Fruit fly (Drosophila melanogaster): Measurements from ENCODE around the gene CG4751.

The CG4751 gene

DNA sequence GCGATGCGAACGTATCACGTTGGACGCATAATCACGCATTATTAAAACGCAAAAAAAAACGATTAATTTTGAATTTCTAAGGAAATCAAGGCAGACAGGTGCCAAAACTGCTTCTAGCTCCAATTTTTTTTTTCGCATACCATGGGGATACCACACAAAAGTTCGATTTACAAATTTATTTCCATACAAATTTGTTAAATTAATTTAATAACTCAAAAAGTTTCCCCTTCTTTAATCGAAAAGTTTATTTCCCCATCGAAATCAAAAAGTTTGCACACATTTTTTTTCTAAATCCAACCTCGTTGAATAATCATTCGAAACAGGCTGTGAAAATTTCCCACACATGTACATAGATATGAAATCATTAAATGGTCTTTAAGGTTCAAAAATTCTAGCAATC lies 14.8 kb downstream of the CG4751 start, which contains the start of gene CG31867:
CG31867 (minus strand) TSS at position 101 of the 400 bp plus-strand sequence.
- no peak for TF ChIP-seq noc (tag; optimal IDR thresholded peaks at IDR 0.05)

DNA sequence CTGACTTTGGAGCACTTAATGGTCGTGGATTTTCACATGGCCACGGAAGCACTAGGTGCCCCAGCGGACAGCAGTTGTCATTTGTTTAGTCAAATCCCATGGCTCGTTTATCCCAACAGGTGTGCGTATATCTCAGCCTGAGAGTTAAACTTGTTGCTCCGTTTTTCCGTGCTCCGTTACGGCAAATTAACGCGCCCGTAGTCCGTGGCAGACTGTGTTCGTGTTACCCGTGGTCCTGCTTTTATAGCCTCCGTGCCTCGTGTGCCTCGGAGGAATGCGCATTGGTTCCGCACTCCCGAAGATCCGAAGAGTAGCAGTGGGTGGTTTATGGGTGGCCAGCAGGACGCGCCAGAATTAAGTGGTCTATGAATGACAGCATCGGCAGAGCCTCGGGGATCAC lies 18.4 kb downstream of the CG4751 start, which contains the start of gene Gyc32E:
Gyc32E (minus strand) TSS at position 133 of the 400 bp plus-strand sequence.
- no peak for TF ChIP-seq noc (tag; optimal IDR thresholded peaks at IDR 0.05)

DNA sequence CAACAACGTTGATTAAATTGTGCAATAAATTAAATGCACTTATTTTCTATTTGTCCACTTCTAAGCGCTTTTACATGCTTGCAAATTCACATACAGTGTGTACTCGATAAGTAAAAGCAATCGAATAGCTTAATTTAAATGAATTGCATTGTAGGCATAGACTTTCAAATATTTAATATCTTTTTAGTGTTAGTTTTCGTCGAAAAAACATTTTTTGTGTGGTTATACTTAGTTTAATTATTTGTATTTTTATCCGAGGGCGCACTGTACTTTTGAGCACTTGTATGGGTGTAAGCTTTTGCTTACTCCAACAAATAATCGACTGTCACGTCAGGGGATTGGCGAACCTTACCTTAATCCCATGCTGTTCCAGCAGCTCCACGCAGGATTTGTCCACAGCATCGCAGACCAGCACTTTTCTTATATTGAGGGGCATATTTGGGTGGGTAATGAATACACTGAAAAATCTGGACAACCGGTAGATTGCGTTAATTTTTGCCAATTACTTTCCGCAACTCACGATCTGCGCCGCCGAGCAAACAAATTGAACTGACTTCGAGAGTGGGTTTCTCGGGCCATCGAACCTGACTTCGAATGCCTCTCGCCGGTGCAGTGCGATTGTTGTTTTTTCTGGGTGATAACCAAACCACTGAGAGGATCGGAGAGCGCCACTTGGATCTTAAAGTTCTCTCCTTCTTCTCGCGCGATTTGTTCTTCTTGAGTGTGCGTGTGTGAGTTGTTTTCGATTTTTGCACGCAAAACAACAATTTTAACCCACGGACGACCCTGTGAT lies 24.8 kb downstream of the CG4751 start, which contains the start of gene CG6287:
CG6287 (minus strand) TSS at position 556 of the 793 bp plus-strand sequence.
- TF ChIP-seq noc (tag; optimal IDR thresholded peaks at IDR 0.05): peak; percentile 68

DNA sequence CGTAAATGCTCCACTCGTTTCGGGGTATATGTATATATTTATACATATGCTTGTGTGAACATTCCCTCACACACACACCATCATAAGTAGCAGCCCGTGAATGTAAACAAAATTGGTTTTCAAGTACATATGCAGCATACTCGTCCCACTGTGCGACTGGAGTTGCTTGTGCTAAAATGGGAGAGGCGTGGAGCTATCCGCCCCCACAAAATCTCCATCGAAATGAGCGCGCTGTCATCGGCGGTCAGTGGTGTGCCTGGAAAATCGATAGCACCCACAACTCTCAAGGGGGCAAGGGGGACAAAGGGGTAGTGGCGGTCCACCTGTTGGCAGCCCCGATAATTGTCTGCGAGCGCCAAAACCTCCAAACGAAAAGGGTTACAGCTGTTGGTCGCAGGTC lies 37.5 kb downstream of the CG4751 start:
- TF ChIP-seq noc (tag; optimal IDR thresholded peaks at IDR 0.05): no peak

DNA sequence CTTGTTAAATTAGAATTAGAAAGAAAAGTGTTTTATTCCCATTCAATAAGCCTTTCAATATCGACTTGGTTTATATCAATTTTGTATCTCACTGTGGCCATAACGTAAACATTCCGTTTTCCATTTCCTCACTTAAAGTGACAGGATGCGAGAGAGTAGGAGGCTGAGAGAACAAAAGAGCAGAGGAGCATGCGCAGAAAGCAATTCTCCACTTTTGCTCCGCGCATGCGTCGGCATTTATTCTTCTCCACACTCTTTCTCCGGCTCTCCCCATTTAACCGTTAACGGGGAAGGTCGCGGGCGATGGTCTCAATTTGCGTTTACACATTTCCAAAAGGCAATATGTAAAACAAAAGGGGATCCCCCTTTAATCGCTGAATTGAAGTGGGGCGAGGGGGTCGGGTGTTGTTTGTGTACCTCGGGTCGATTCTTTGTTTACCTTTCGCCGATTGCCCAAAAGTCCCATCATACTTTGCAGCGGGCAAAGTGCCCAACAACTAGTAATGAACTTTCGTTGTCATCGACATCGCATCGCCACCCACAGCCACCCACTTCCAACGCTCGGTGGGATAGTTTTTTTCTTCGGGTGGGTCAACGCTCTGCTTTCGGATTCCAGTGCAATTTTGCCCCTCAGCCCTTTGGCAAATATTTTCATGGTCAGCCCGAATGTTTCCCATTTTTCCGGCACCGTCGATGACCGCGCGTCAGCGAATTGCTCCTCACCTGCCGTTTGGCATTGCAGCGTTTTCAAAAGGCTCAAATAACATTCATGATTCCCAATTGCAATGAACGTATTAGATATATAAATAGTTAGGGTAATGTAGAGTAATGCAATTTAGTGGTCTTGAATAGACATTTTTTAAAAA lies 38.4 kb downstream of the CG4751 start:
- TF ChIP-seq noc (tag; optimal IDR thresholded peaks at IDR 0.05): no peak

DNA sequence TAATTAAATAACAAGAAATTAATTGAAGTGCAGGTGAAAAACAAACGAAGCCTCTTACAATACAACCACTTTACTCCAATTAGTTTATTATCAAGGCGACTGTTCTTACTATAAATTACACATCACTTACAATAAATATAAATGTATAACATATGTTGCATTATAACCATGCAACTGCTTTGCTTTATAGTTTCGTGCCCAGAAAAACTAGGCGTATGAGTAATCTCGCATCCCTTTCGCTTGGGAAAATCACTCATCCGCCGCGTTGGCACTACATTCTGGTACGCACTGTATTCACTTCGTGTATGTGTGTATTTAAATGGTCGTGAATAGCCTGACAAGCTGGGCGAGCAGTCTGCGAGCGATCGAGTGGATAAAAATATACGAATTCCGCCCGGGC lies 39.4 kb downstream of the CG4751 start:
- no peak for TF ChIP-seq noc (tag; optimal IDR thresholded peaks at IDR 0.05)

DNA sequence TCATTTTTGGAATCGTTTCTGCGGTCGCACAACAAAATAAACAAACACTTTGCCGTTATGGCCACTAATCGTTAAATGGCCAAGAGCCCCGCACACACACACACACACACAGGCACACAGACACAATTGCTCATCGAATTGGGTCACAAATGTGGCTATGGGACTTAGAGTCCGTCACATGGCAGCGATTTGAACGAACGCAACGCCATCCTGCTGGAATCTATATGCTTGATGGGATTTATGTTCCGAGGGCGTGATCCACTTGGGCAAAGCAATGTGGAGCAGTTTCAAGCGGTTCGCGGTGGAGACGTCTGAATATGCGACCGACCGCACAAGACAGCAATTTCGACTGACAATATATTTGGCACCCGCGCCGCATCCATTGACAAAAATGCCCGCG lies 40.0 kb downstream of the CG4751 start:
- TF ChIP-seq noc (tag; optimal IDR thresholded peaks at IDR 0.05): no peak

DNA sequence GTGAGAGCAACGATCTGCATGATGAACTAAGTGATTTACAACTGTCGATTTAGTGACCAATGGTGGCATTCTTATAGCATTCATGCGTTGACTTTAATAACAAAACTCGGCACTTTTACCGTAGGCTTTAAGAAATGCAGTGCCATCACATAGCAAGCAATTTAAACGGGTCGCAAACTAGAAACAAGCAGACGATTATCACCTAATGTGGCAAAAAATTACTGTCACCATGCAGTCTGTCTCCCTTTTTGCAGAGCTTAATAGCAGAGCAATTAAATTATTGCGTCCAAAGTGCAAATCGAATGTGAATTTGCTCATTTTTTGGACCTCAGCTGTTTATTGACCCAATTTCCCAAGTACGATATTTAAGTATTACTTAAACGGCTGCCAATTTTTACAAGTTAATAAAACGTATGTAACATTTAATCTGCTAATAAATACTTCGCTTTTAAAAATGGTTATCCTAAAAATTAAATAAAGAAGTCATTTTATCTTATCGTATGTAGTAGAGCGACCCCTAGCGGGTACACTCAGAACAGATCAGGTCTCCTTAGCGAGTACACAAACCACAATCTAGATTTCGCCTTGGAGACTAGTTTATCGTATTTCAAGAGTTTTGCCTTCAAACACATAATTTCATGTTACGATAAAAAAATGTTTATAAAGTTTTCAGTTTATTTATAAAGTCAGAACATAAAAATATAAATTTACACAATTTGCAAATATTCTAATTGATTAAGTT lies 41.2 kb downstream of the CG4751 start, which contains the start of gene Vm32E:
Vm32E (minus strand) TSS at position 51 of the 742 bp plus-strand sequence.
- no peak for TF ChIP-seq noc (tag; optimal IDR thresholded peaks at IDR 0.05)

DNA sequence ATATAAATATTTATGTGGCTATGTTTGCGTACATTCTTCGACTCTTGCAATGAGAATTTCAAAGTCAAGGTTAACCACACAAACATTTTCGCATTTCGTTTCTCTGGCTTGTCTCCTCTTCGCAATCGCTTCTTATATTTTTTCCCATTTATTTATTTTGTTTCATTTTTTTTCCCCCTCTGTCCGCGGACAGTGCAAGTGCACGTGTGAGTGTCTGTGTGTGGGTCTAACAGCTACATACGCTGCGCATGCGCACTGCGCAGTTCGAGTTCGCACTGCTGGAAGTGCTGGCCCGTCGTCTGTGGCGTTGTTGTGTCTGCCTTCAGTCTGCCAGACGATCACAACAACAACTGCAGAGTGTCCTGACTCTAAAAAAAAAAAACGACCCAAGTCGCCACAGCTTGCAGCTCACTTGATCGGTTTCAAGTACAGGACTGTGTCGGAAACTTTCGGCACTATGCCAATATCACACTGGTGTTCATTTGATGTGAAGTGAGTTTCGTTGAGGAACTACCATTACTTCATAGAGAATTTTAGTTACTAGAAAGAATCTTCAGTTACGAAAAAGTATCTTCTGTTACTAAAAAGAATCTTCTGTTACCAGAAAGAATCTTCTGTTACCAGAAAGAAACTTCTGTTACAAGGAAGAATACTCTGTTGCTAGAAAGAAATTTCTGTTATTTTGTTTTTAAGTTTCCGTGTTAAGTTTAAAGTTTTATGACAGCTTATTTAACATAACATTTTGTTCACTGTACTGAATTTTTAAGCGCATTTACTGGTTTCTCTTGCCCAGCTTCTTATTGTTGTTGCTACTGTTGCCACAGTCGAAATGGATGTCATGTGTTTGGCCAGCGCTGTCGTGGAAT lies 45.1 kb downstream of the CG4751 start:
- no peak for TF ChIP-seq noc (tag; optimal IDR thresholded peaks at IDR 0.05)

DNA sequence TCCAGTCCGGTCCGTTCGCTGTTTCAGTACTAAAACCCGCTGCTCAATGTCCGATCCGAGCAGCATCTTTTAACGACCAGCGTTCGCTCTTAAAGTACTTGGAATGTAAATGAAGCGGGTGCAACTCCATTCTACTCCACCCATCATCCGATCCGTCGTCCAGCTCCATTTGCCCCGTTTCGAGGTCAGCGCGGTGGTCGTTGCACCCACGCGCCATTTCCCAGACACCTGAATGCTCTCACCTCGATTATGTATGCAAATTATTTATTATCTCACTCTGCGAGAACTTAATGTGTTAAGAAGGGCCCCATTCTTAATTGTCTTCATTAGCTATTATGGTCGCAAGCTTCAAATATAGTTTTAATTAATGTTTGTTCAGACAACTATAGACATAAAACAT lies 47.8 kb downstream of the CG4751 start:
- TF ChIP-seq noc (tag; optimal IDR thresholded peaks at IDR 0.05): no peak

DNA sequence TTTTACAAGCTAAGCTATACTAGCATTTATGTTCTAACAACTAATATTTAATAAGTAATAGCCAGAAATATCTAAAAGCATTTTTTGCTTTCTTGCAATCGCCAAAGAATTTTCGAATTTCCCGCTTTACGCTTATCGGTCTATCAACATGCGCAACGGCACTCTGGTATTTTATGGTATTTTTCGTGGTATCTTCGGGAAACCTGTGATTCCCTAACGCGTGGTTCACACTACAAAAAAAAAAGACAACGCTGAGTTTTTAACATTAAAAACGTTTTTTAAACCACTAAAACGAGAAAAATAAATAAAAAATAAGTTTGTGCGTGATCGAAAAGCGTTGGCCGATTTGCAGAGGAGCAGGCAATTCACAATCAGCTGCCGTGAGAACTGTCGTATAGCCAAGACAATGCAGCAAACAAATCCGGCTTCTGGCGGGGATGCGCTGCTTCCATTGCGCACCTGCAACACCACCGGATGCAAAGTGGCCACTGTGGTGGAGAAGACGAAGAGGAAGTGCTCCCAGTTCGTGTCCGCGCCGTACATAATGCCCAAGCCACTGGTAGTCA lies 48.4 kb downstream of the CG4751 start, which contains the start of gene Boh2:
Boh2 (plus strand) TSS at position 207 of the 566 bp plus-strand sequence.
- no peak for TF ChIP-seq noc (tag; optimal IDR thresholded peaks at IDR 0.05)

DNA sequence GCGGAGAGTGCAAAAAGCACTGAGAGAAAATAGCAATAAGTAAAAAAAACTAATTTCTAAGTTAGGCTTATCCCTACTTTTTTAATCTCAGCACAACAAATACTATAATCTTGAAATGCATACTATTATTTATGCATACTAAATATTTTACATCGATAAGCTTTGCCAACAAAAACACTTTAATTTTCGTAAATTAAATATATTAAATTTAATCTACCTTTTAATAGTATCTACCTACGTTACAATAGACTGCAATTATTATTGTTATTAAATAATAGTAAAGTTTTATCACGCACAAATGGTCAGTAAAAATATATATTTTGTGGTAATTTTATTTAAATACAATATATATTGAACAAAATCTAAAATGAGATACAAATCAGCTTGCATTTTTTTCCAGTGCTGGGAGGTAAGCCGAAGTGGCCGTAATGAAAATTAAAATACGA lies 51.6 kb downstream of the CG4751 start:
- TF ChIP-seq noc (tag; optimal IDR thresholded peaks at IDR 0.05): no peak

DNA sequence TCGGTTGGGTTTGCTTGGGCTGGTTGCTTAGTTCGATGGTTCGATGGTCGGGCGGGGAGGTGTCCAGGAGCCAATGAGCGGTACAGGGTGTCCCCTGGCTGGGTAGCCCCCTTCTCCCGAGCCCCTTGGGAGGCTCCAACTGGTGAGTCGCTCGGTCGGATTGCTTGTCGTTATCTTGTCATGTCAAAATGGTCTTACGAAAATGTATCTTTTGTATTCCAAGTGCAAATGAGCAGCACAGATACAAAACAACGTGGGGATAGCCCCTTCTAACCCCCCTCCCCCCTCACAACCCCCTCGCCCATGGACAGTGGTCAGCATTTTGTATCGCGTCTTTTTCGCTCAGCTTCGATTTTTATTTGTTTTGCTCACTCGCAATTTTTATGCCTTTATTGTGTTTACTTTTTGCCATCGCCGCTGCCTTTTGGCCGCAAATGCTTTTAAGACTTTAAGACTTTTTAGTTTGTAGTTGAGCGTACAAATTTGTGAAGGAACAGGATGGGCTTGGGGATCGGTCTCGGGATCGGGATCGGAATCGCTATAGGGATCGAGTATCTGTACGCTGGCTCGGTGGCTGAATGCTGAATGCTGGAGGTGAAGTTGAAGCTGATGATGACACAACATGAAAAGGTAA lies 52.2 kb downstream of the CG4751 start:
- TF ChIP-seq noc (tag; optimal IDR thresholded peaks at IDR 0.05): no peak

DNA sequence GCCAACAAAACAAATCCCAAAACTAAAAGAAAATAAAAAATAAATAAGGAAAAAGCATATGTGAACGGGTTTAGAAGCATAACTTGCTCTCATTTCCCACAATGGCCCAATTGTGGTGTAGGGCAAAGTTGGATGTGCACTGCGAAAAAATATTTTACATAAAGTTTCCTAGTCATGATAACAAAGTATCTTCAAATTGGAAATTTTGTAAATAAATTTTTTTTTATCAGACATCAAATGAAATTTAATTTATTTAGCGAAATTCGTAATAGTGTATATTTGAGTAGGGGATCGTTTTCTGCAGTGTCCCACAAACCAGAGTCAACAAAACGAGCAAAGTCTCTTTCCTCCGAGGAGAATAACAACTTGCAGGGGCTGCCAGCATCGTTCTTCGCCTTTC lies 53.6 kb downstream of the CG4751 start:
- TF ChIP-seq noc (tag; optimal IDR thresholded peaks at IDR 0.05): no peak
